Fruit fly (Drosophila melanogaster) whole organism: Measurements from ENCODE around the gene CG13024.

Experiments
- CG8478 ChIP-seq: fragments of >200 bp; optimal IDR thresholded peaks from 2 replicates; lab custom pipeline; 2018; ENCODE audit warnings: inconsistent platforms
- Dll ChIP-seq: fragments of >200 bp; optimal IDR thresholded peaks from 2 replicates; lab custom pipeline; 2017
- EcR ChIP-seq, 2 experiments: fragments of >200 bp; optimal IDR thresholded peaks; 2 replicates each; lab custom pipeline; 2017; ENCODE audit warnings: missing biosample characterization in 2 of 2, missing genetic modification characterization in 2 of 2, missing genetic modification reagents in 2 of 2
- pan ChIP-seq: fragments of >200 bp; optimal IDR thresholded peaks from 2 replicates; lab custom pipeline; 2017
- psq ChIP-seq: fragments of >200 bp; optimal IDR thresholded peaks from 2 replicates; lab custom pipeline; 2017
- usp ChIP-seq: fragments of >200 bp; optimal IDR thresholded peaks from 2 replicates; lab custom pipeline; 2017; ENCODE audit warnings: missing biosample characterization, missing genetic modification characterization, mixed read lengths

The CG13024 gene

dm6 chr3L:16828967-16829366 is at the start of gene CG13024:
Gene CG13024, minus strand, starts transcription at chr3L:16829074.
- TF ChIP-seq EcR (GFP tag; optimal IDR thresholded peaks at IDR 0.05; lab: Kevin White, UChicago) = no peak
- TF ChIP-seq CG8478 (lab: Kevin White, UChicago) = no peak
- TF ChIP-seq Dll (lab: Kevin White, UChicago) = no peak
- TF ChIP-seq usp (GFP tag; lab: Kevin White, UChicago) = no peak
- TF ChIP-seq pan (lab: Kevin White, UChicago) = no peak
- no peak for TF ChIP-seq psq (lab: Kevin White, UChicago)

dm6 chr3L:16876785-16877468 is 48.1 kb upstream of the CG13024 start, which contains the start of gene CG32170:
Gene CG32170, plus strand, starts transcription at chr3L:16877309.
- no peak for TF ChIP-seq CG8478 (lab: Kevin White, UChicago)

dm6 chr3L:16875959-16876358 is 47.1 kb upstream of the CG13024 start:
- TF ChIP-seq EcR (GFP tag; optimal IDR thresholded peaks at IDR 0.05; lab: Kevin White, UChicago) = no peak
- no peak for TF ChIP-seq psq (lab: Kevin White, UChicago)
- TF ChIP-seq Dll (lab: Kevin White, UChicago) = no peak
- TF ChIP-seq usp (GFP tag; lab: Kevin White, UChicago) = no peak
- TF ChIP-seq pan (lab: Kevin White, UChicago) = no peak
- no peak for TF ChIP-seq CG8478 (lab: Kevin White, UChicago)

- TF ChIP-seq EcR (GFP tag; optimal IDR thresholded peaks at IDR 0.05; lab: Kevin White, UChicago) (no peak), usp (GFP tag; lab: Kevin White, UChicago) (no peak), psq (lab: Kevin White, UChicago) (no peak)
Observed at dm6 chr3L:16875484-16875883, 46.6 kb upstream of the CG13024 start.

- TF ChIP-seq Dll (lab: Kevin White, UChicago) = no peak
- no peak for TF ChIP-seq CG8478 (lab: Kevin White, UChicago)
- TF ChIP-seq pan (lab: Kevin White, UChicago) = no peak
- TF ChIP-seq EcR (GFP tag; optimal IDR thresholded peaks at IDR 0.05; lab: Kevin White, UChicago) = no peak
- no peak for TF ChIP-seq usp (GFP tag; lab: Kevin White, UChicago)
- TF ChIP-seq psq (lab: Kevin White, UChicago) = no peak
Observed at dm6 chr3L:16873679-16874078, 44.8 kb upstream of the CG13024 start.

dm6 chr3L:16873127-16873543 is 44.3 kb upstream of the CG13024 start:
- no peak for TF ChIP-seq CG8478 (lab: Kevin White, UChicago)
- TF ChIP-seq EcR (GFP tag; optimal IDR thresholded peaks at IDR 0.05; lab: Kevin White, UChicago) = no peak
- TF ChIP-seq psq (lab: Kevin White, UChicago) = no peak

- TF ChIP-seq EcR (GFP tag; optimal IDR thresholded peaks at IDR 0.05; lab: Kevin White, UChicago) = no peak
- TF ChIP-seq psq (lab: Kevin White, UChicago) = no peak
- no peak for TF ChIP-seq usp (GFP tag; lab: Kevin White, UChicago)
- no peak for TF ChIP-seq pan (lab: Kevin White, UChicago)
- TF ChIP-seq Dll (lab: Kevin White, UChicago) = no peak
- TF ChIP-seq CG8478 (lab: Kevin White, UChicago) = no peak
Observed at dm6 chr3L:16872487-16872955, 43.6 kb upstream of the CG13024 start.

dm6 chr3L:16871630-16872029 is 42.8 kb upstream of the CG13024 start:
- no peak for TF ChIP-seq psq (lab: Kevin White, UChicago)
- no peak for TF ChIP-seq usp (GFP tag; lab: Kevin White, UChicago)
- TF ChIP-seq EcR (GFP tag; optimal IDR thresholded peaks at IDR 0.05; lab: Kevin White, UChicago) = no peak
- TF ChIP-seq CG8478 (lab: Kevin White, UChicago) = no peak
- no peak for TF ChIP-seq Dll (lab: Kevin White, UChicago)
- no peak for TF ChIP-seq pan (lab: Kevin White, UChicago)

- TF ChIP-seq Dll (lab: Kevin White, UChicago) (no peak), psq (lab: Kevin White, UChicago) (no peak), CG8478 (lab: Kevin White, UChicago) (no peak), EcR (GFP tag; optimal IDR thresholded peaks at IDR 0.05; lab: Kevin White, UChicago) (no peak), usp (GFP tag; lab: Kevin White, UChicago) (no peak), pan (lab: Kevin White, UChicago) (no peak)
Observed at dm6 chr3L:16870723-16871137, 41.9 kb upstream of the CG13024 start.

- no peak for TF ChIP-seq Dll (lab: Kevin White, UChicago)
- no peak for TF ChIP-seq usp (GFP tag; lab: Kevin White, UChicago)
- TF ChIP-seq EcR (GFP tag; optimal IDR thresholded peaks at IDR 0.05; lab: Kevin White, UChicago) = no peak
- TF ChIP-seq CG8478 (lab: Kevin White, UChicago) = no peak
- TF ChIP-seq pan (lab: Kevin White, UChicago) = no peak
- TF ChIP-seq psq (lab: Kevin White, UChicago) = no peak
Observed at dm6 chr3L:16867190-16867589, 38.3 kb upstream of the CG13024 start.

- TF ChIP-seq usp (GFP tag; lab: Kevin White, UChicago) (no peak), Dll (lab: Kevin White, UChicago) (no peak), CG8478 (lab: Kevin White, UChicago) (no peak), EcR (GFP tag; optimal IDR thresholded peaks at IDR 0.05; lab: Kevin White, UChicago) (no peak), pan (lab: Kevin White, UChicago) (no peak), psq (lab: Kevin White, UChicago) (no peak)
Observed at dm6 chr3L:16865832-16866163, 36.9 kb upstream of the CG13024 start.
